Worm (Caenorhabditis elegans) whole organism, L4 larva: ENCODE results near the gene srt-23.
"Not testable (repeated sequence)": the region's sequence is repeated elsewhere in the genome, so short reads cannot be mapped to it uniquely, and the experiment has no call there.

Experiments
- aly-2 ChIP-seq: sonication (generic microtip); optimal IDR thresholded peaks from 2 replicates; lab custom pipeline; 2018; ENCODE audit warnings: missing biosample characterization, missing genetic modification characterization
- ama-1 ChIP-seq: fragments of 150-350 bp; optimal IDR thresholded peaks from 2 replicates; lab custom pipeline; 2014; ENCODE audit warnings: inconsistent platforms, mixed read lengths
- lim-7 ChIP-seq: fragments of 200-800 bp; sonication (Bioruptor generic); IDR thresholded peaks from 2 replicates; pipeline ENCODE4 v1.3.6; 2022; ENCODE audit warnings: missing genetic modification characterization, missing compliant biosample characterization
- lin-39 ChIP-seq: fragments of 150-350 bp; optimal IDR thresholded peaks from 2 replicates; lab custom pipeline; 2014; ENCODE audit warnings: missing biosample characterization, missing genetic modification reagents, missing genetic modification characterization
- lsy-2 ChIP-seq, 2 experiments: fragments of 150-350 bp in 1 of 2; sonication (generic microtip) in 1 of 2; optimal IDR thresholded peaks; 2 replicates each; lab custom pipeline; 2014 to 2017; ENCODE audit warnings: missing biosample characterization in 2 of 2, missing genetic modification characterization in 2 of 2
- mdl-1 ChIP-seq, 2 experiments: fragments of 150-350 bp in 1 of 2; sonication (generic microtip) in 1 of 2; optimal IDR thresholded peaks; 2 replicates each; lab custom pipeline; 2014 to 2017; ENCODE audit warnings: missing biosample characterization in 2 of 2, missing genetic modification characterization in 2 of 2
- mdt-29 ChIP-seq: fragments of 200-800 bp; sonication (Bioruptor generic); IDR thresholded peaks from 2 replicates; pipeline ENCODE4 v1.3.6; 2022; ENCODE audit warnings: missing genetic modification reagents, missing genetic modification characterization, missing compliant biosample characterization
- mep-1 ChIP-seq: fragments of 150-350 bp; sonication (generic microtip); optimal IDR thresholded peaks from 3 replicates; lab custom pipeline; 2014; ENCODE audit warnings: missing biosample characterization, missing genetic modification characterization
- nhr-11 ChIP-seq: fragments of 150-350 bp; optimal IDR thresholded peaks from 2 replicates; lab custom pipeline; 2014; ENCODE audit warnings: missing biosample characterization, missing genetic modification characterization
- nhr-25 ChIP-seq: sonication (generic microtip); optimal IDR thresholded peaks from 2 replicates; lab custom pipeline; 2017; ENCODE audit warnings: missing genetic modification characterization, mild to moderate bottlenecking, missing compliant biosample characterization, antibody characterized with exemption, moderate library complexity, borderline replicate concordance; ENCODE audit not compliant: insufficient read depth
- nhr-76 ChIP-seq: fragments of 150-350 bp; optimal IDR thresholded peaks from 2 replicates; lab custom pipeline; 2014; ENCODE audit warnings: missing biosample characterization, missing genetic modification characterization
- tag-97 ChIP-seq: fragments of 200-800 bp; sonication (Bioruptor generic); IDR thresholded peaks from 2 replicates; pipeline ENCODE4 v1.3.6; 2022; ENCODE audit warnings: missing genetic modification characterization, missing compliant biosample characterization
- zag-1 ChIP-seq: fragments of 150-350 bp; optimal IDR thresholded peaks from 2 replicates; lab custom pipeline; 2014; ENCODE audit warnings: missing biosample characterization, missing genetic modification characterization

DNA sequence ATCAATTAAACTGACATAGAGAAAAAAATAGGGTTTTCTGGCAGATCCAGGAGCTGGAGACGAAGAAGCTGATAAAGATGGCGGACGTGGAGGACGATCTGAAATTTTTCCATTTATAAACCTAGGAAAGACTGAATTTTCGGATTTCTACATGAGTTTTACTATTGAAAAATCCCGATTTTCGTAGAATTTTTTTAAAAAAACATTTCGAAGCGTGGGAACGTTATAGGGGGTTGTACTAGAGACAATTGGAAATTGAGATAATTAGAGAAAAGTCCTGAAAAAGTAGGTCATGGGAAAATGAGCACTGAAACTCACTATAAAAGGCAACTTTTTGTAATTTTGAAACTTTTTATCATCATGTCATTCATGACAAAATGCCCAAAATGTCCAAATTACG, 14.5 kb downstream of the srt-23 start, which contains the start of gene F56B3.9:
- TF ChIP-seq ama-1; lim-7 (GFP tag; lab: Robert Waterston, UW); mep-1 (tag; lab: Kevin White, UChicago); aly-2 (tag; lab: Kevin White, UChicago); lsy-2 (tag; optimal IDR thresholded peaks at IDR 0.05; lab: Kevin White, UChicago); lin-39 (tag; lab: Kevin White, UChicago); zag-1; mdl-1 (tag; optimal IDR thresholded peaks at IDR 0.05; lab: Kevin White, UChicago); mdt-29 (GFP tag; lab: Robert Waterston, UW); nhr-11 (tag; lab: Kevin White, UChicago); nhr-76 (tag; lab: Kevin White, UChicago); nhr-25 (tag; lab: Kevin White, UChicago); tag-97: not testable (repeated sequence)
